Fruit fly (Drosophila melanogaster) whole organism, prepupa: ENCODE data around the gene CG2983.

Source experiments
- Blimp-1 ChIP-seq: fragments of 200-800 bp; sonication (Bioruptor generic); optimal IDR thresholded peaks from 3 replicates; lab custom pipeline; 2017; ENCODE audit warnings: missing biosample characterization, missing genetic modification characterization, mild to moderate bottlenecking, moderate library complexity, missing genetic modification reagents
- CG10631 ChIP-seq: fragments of 200-800 bp; sonication (Bioruptor generic); optimal IDR thresholded peaks from 2 replicates; lab custom pipeline; 2016; ENCODE audit warnings: missing biosample characterization, missing genetic modification characterization
- CG10669 ChIP-seq: fragments of 200-800 bp; sonication (Bioruptor generic); optimal IDR thresholded peaks from 3 replicates; lab custom pipeline; 2018; ENCODE audit warnings: missing biosample characterization, mild to moderate bottlenecking, missing genetic modification characterization, moderate library complexity
- CG11762 ChIP-seq: fragments of 200-800 bp; sonication (Bioruptor generic); optimal IDR thresholded peaks from 3 replicates; lab custom pipeline; 2016; ENCODE audit warnings: missing biosample characterization, missing genetic modification characterization; ENCODE audit not compliant: insufficient read depth
- CG15336 ChIP-seq: fragments of 200-800 bp; sonication (Bioruptor generic); IDR thresholded peaks from 2 replicates; pipeline ENCODE4 v1.3.6; 2022; ENCODE audit warnings: missing biosample characterization, missing genetic modification characterization
- CG1621 ChIP-seq: fragments of 200-800 bp; sonication (Bioruptor generic); optimal IDR thresholded peaks from 3 replicates; lab custom pipeline; 2018; ENCODE audit warnings: missing biosample characterization, mild to moderate bottlenecking, missing genetic modification characterization
- CG16779 ChIP-seq: fragments of 200-800 bp; sonication (Bioruptor generic); optimal IDR thresholded peaks from 3 replicates; lab custom pipeline; 2017; ENCODE audit warnings: missing biosample characterization, mild to moderate bottlenecking, missing genetic modification characterization
- CG3032 ChIP-seq: fragments of 200-800 bp; optimal IDR thresholded peaks from 2 replicates; lab custom pipeline; 2019; ENCODE audit warnings: missing biosample characterization, mild to moderate bottlenecking, missing genetic modification characterization, moderate library complexity
- CG31627 ChIP-seq: fragments of 200-800 bp; sonication (Bioruptor generic); optimal IDR thresholded peaks from 3 replicates; lab custom pipeline; 2016; ENCODE audit warnings: missing biosample characterization, missing genetic modification characterization
- CG32006 ChIP-seq: fragments of 200-800 bp; sonication (Bioruptor generic); optimal IDR thresholded peaks from 3 replicates; lab custom pipeline; 2017; ENCODE audit warnings: missing biosample characterization, mild to moderate bottlenecking, missing genetic modification characterization
- CG34406 ChIP-seq: fragments of 200-800 bp; sonication (Bioruptor generic); optimal IDR thresholded peaks from 3 replicates; lab custom pipeline; 2016; ENCODE audit warnings: missing biosample characterization, missing genetic modification characterization
- CG3919 ChIP-seq: fragments of 200-800 bp; sonication (Bioruptor generic); optimal IDR thresholded peaks from 3 replicates; lab custom pipeline; 2016; ENCODE audit warnings: missing biosample characterization, missing genetic modification characterization
- CG4318 ChIP-seq: fragments of 200-800 bp; sonication (Bioruptor generic); optimal IDR thresholded peaks from 3 replicates; lab custom pipeline; 2017; ENCODE audit warnings: missing biosample characterization, mild to moderate bottlenecking, missing genetic modification characterization
- CG6163 ChIP-seq: fragments of 200-800 bp; sonication (Bioruptor generic); IDR thresholded peaks from 3 replicates; pipeline ENCODE4 v1.3.6; 2022; ENCODE audit warnings: missing biosample characterization, missing genetic modification characterization
- CG6276 ChIP-seq: fragments of 200-800 bp; sonication (Bioruptor generic); optimal IDR thresholded peaks from 2 replicates; lab custom pipeline; 2017; ENCODE audit warnings: missing biosample characterization, mild to moderate bottlenecking, missing genetic modification characterization
- CG6808 ChIP-seq: fragments of 200-800 bp; sonication (Bioruptor generic); optimal IDR thresholded peaks from 3 replicates; lab custom pipeline; 2017; ENCODE audit warnings: missing biosample characterization, missing genetic modification characterization, mild to moderate bottlenecking, moderate library complexity, missing genetic modification reagents
- CG6854 ChIP-seq: fragments of 200-800 bp; sonication (Bioruptor generic); optimal IDR thresholded peaks from 2 replicates; lab custom pipeline; 2017; ENCODE audit warnings: missing biosample characterization, mild to moderate bottlenecking, missing genetic modification characterization
- CG7368 ChIP-seq: fragments of 200-800 bp; sonication (Bioruptor generic); optimal IDR thresholded peaks from 3 replicates; lab custom pipeline; 2016; ENCODE audit warnings: missing biosample characterization, missing genetic modification characterization
- CG8119 ChIP-seq: fragments of 200-800 bp; sonication (Bioruptor generic); IDR thresholded peaks from 3 replicates; pipeline ENCODE4 v1.3.6; 2022; ENCODE audit warnings: missing biosample characterization, missing genetic modification characterization
- CG8319 ChIP-seq: fragments of 200-800 bp; sonication (Bioruptor generic); optimal IDR thresholded peaks from 3 replicates; lab custom pipeline; 2016; ENCODE audit warnings: missing biosample characterization, missing genetic modification characterization
- CG8632 ChIP-seq: fragments of 200-800 bp; sonication (Bioruptor generic); optimal IDR thresholded peaks from 3 replicates; lab custom pipeline; 2016; ENCODE audit warnings: missing biosample characterization, missing genetic modification characterization
- CG9139 ChIP-seq: fragments of 200-800 bp; sonication (Bioruptor generic); optimal IDR thresholded peaks from 3 replicates; lab custom pipeline; 2017; ENCODE audit warnings: missing biosample characterization, mild to moderate bottlenecking, missing genetic modification characterization
- Eip75B ChIP-seq: fragments of 200-800 bp; sonication (Bioruptor generic); optimal IDR thresholded peaks from 3 replicates; lab custom pipeline; 2016; ENCODE audit warnings: missing biosample characterization, missing genetic modification characterization
- Eip78C ChIP-seq: fragments of 200-800 bp; sonication (Bioruptor generic); peaks from one replicate; lab custom pipeline; 2016; ENCODE audit warnings: missing biosample characterization, missing genetic modification characterization
- Eip93F ChIP-seq: fragments of 200-800 bp; sonication (Bioruptor generic); optimal IDR thresholded peaks from 2 replicates; lab custom pipeline; 2016; ENCODE audit warnings: missing biosample characterization, mild to moderate bottlenecking, missing genetic modification characterization
- Ets21C ChIP-seq: fragments of 200-800 bp; sonication (Bioruptor generic); optimal IDR thresholded peaks from 3 replicates; lab custom pipeline; 2016; ENCODE audit warnings: missing biosample characterization, missing genetic modification characterization
- Ets96B ChIP-seq: fragments of 200-800 bp; optimal IDR thresholded peaks from 2 replicates; lab custom pipeline; 2019; ENCODE audit warnings: missing biosample characterization, mild to moderate bottlenecking, missing genetic modification characterization, moderate library complexity
- Gug ChIP-seq: fragments of 200-800 bp; sonication (Bioruptor generic); IDR thresholded peaks from 2 replicates; pipeline ENCODE4 v1.3.6; 2022; ENCODE audit warnings: missing biosample characterization, missing genetic modification characterization
- Hr38 ChIP-seq: sonication (Bioruptor generic); optimal IDR thresholded peaks from 2 replicates; lab custom pipeline; 2016; ENCODE audit warnings: missing biosample characterization, missing genetic modification characterization
- Hr39 ChIP-seq: fragments of 200-800 bp; sonication (Bioruptor generic); optimal IDR thresholded peaks from 2 replicates; lab custom pipeline; 2016; ENCODE audit warnings: missing biosample characterization, missing genetic modification characterization
- Hr4 ChIP-seq: fragments of 200-800 bp; sonication (Bioruptor generic); optimal IDR thresholded peaks from 3 replicates; lab custom pipeline; 2016; ENCODE audit warnings: missing biosample characterization, missing genetic modification characterization
- Lpt ChIP-seq: fragments of 200-800 bp; sonication (Bioruptor generic); optimal IDR thresholded peaks from 3 replicates; lab custom pipeline; 2016; ENCODE audit warnings: missing biosample characterization, missing genetic modification characterization
- Met ChIP-seq: fragments of 200-800 bp; sonication (Bioruptor generic); optimal IDR thresholded peaks from 3 replicates; lab custom pipeline; 2016; ENCODE audit warnings: missing biosample characterization, missing genetic modification characterization
- OdsH ChIP-seq: fragments of 200-800 bp; sonication (Bioruptor generic); optimal IDR thresholded peaks from 3 replicates; lab custom pipeline; 2016; ENCODE audit warnings: missing biosample characterization, missing genetic modification characterization
- Smox ChIP-seq: fragments of 200-800 bp; sonication (Bioruptor generic); optimal IDR thresholded peaks from 3 replicates; lab custom pipeline; 2016; ENCODE audit warnings: missing biosample characterization, missing genetic modification characterization
- Sox102F ChIP-seq: fragments of 200-800 bp; sonication (Bioruptor generic); optimal IDR thresholded peaks from 2 replicates; lab custom pipeline; 2016; ENCODE audit warnings: missing biosample characterization, mild to moderate bottlenecking, missing genetic modification characterization
- Sox14 ChIP-seq: fragments of 200-800 bp; sonication (Bioruptor generic); optimal IDR thresholded peaks from 3 replicates; lab custom pipeline; 2016; ENCODE audit warnings: missing biosample characterization, missing genetic modification characterization
- achi ChIP-seq: fragments of 200-800 bp; sonication (Bioruptor generic); optimal IDR thresholded peaks from 3 replicates; lab custom pipeline; 2016; ENCODE audit warnings: missing biosample characterization, missing genetic modification characterization
- acj6 ChIP-seq: fragments of 200-800 bp; sonication (Bioruptor generic); optimal IDR thresholded peaks from 3 replicates; lab custom pipeline; 2016; ENCODE audit warnings: missing biosample characterization, missing genetic modification characterization
- cyc ChIP-seq: fragments of 200-800 bp; sonication (Bioruptor generic); optimal IDR thresholded peaks from 3 replicates; lab custom pipeline; 2016; ENCODE audit warnings: missing biosample characterization, missing genetic modification characterization
- dsx ChIP-seq: fragments of 200-800 bp; optimal IDR thresholded peaks from 3 replicates; lab custom pipeline; 2019; ENCODE audit warnings: missing biosample characterization, mild to moderate bottlenecking, missing genetic modification characterization, moderate library complexity; ENCODE audit not compliant: poor library complexity, severe bottlenecking
- eg ChIP-seq: fragments of 200-800 bp; sonication (Bioruptor generic); IDR thresholded peaks from 3 replicates; pipeline ENCODE4 v1.3.6; 2022; ENCODE audit warnings: missing biosample characterization, missing genetic modification characterization
- fd59A ChIP-seq: fragments of 200-800 bp; sonication (Bioruptor generic); optimal IDR thresholded peaks from 2 replicates; lab custom pipeline; 2017; ENCODE audit warnings: missing biosample characterization, mild to moderate bottlenecking, missing genetic modification characterization, missing genetic modification reagents
- fd85E ChIP-seq: fragments of 200-800 bp; sonication (Bioruptor generic); optimal IDR thresholded peaks from 3 replicates; lab custom pipeline; 2016; ENCODE audit warnings: missing biosample characterization, missing genetic modification characterization
- net ChIP-seq: fragments of 200-800 bp; sonication (Bioruptor generic); optimal IDR thresholded peaks from 3 replicates; lab custom pipeline; 2016; ENCODE audit warnings: missing biosample characterization, missing genetic modification characterization
- pdm3 ChIP-seq: fragments of 200-800 bp; sonication (Bioruptor generic); optimal IDR thresholded peaks from 3 replicates; lab custom pipeline; 2016; ENCODE audit warnings: missing biosample characterization, missing genetic modification characterization
- salr ChIP-seq, 2 experiments: fragments of 200-800 bp; sonication (Bioruptor generic); optimal IDR thresholded peaks; 3 replicates each; lab custom pipeline; 2016 to 2018; ENCODE audit warnings: missing biosample characterization in 2 of 2, missing genetic modification characterization in 2 of 2, mild to moderate bottlenecking in 1 of 2
- spab ChIP-seq: fragments of 200-800 bp; sonication (Bioruptor generic); optimal IDR thresholded peaks from 2 replicates; lab custom pipeline; 2017; ENCODE audit warnings: missing biosample characterization, mild to moderate bottlenecking, missing genetic modification characterization, missing genetic modification reagents
- ss ChIP-seq, 2 experiments: fragments of 200-800 bp; sonication (Bioruptor generic); optimal IDR thresholded peaks; 2 replicates in 1 of 2; 3 replicates in 1 of 2; lab custom pipeline; 2017 to 2018; ENCODE audit warnings: mild to moderate bottlenecking in 2 of 2, missing biosample characterization in 2 of 2, missing genetic modification characterization in 2 of 2, moderate library complexity in 1 of 2
- svp ChIP-seq: fragments of 200-800 bp; sonication (Bioruptor generic); peaks from one replicate; lab custom pipeline; 2016; ENCODE audit warnings: missing biosample characterization, missing genetic modification characterization
- topi ChIP-seq: fragments of 200-800 bp; sonication (Bioruptor generic); optimal IDR thresholded peaks from 3 replicates; lab custom pipeline; 2016; ENCODE audit warnings: missing biosample characterization, missing genetic modification characterization
- vri ChIP-seq: fragments of 200-800 bp; sonication (Bioruptor generic); optimal IDR thresholded peaks from 3 replicates; lab custom pipeline; 2016; ENCODE audit warnings: missing biosample characterization, mild to moderate bottlenecking, missing genetic modification characterization

Gene CG2983

dm6 chr2L:2897024-2897549 lies 49.7 kb downstream of the CG2983 start:
- peak; percentile 31 for TF ChIP-seq CG8632 (GFP tag; lab: Kevin White, UChicago)
- no peak for TF ChIP-seq Smox (GFP tag; lab: Kevin White, UChicago)
- TF ChIP-seq fd85E: no peak
- TF ChIP-seq Ets21C (GFP tag; lab: Kevin White, UChicago): peak; percentile 36
- peak; percentile 64 for TF ChIP-seq CG31627 (GFP tag; lab: Kevin White, UChicago)
- peak; percentile 54 for TF ChIP-seq CG10669 (GFP tag; lab: Kevin White, UChicago)
- peak; percentile 57 for TF ChIP-seq Hr38 (GFP tag; lab: Kevin White, UChicago)
- peak; percentile 90 for TF ChIP-seq Hr4 (GFP tag; lab: Kevin White, UChicago)
- TF ChIP-seq Ets96B (tag; lab: Kevin White, UChicago): peak; percentile 58
- peak; percentile 43 for TF ChIP-seq spab
- peak; percentile 72 for TF ChIP-seq CG4318
- peak; percentile 88 for TF ChIP-seq Gug (GFP tag; lab: Robert Waterston, UW)
- peak; percentile 74 for TF ChIP-seq Eip75B (GFP tag; lab: Kevin White, UChicago)
- TF ChIP-seq Met (GFP tag; lab: Kevin White, UChicago): peak; percentile 50
- peak; percentile 61 for TF ChIP-seq topi (GFP tag; lab: Kevin White, UChicago)
- TF ChIP-seq CG34406 (GFP tag; lab: Kevin White, UChicago): peak; percentile 55
- peak; percentile 87 for TF ChIP-seq CG32006 (GFP tag; lab: Kevin White, UChicago)
- TF ChIP-seq CG3919: peak; percentile 82
- no peak for TF ChIP-seq Blimp-1 (GFP tag; lab: Kevin White, UChicago)
- peak; percentile 77 for TF ChIP-seq OdsH
- peak; percentile 60 for TF ChIP-seq net (GFP tag; lab: Kevin White, UChicago)
- peak; percentile 81 for TF ChIP-seq CG15336 (GFP tag; lab: Robert Waterston, UW)
- TF ChIP-seq CG6808 (GFP tag; lab: Kevin White, UChicago): peak; percentile 44
- peak; percentile 68 for TF ChIP-seq Hr39 (GFP tag; lab: Kevin White, UChicago)
- TF ChIP-seq CG10631 (GFP tag; lab: Kevin White, UChicago): peak; percentile 73
- TF ChIP-seq Eip93F (GFP tag; lab: Kevin White, UChicago): no peak
- TF ChIP-seq CG9139: no peak
- TF ChIP-seq acj6 (GFP tag; lab: Kevin White, UChicago): peak; percentile 75
- peak; percentile 99 for TF ChIP-seq dsx
- TF ChIP-seq vri (GFP tag; lab: Kevin White, UChicago): peak; percentile 18
- no peak for TF ChIP-seq ss (GFP tag; optimal IDR thresholded peaks at IDR 0.05; lab: Kevin White, UChicago)
- TF ChIP-seq Sox14 (GFP tag; lab: Kevin White, UChicago): peak; percentile 72
- peak; percentile 86 for TF ChIP-seq Eip78C
- peak; percentile 73 for TF ChIP-seq achi (GFP tag; lab: Kevin White, UChicago)
- peak in 1 of 2 experiments; percentile 79 for TF ChIP-seq salr (GFP tag; optimal IDR thresholded peaks at IDR 0.05; lab: Kevin White, UChicago)
- no peak for TF ChIP-seq svp (GFP tag; lab: Kevin White, UChicago)
- TF ChIP-seq Sox102F (GFP tag; lab: Kevin White, UChicago): peak; percentile 42
- TF ChIP-seq CG8319: peak; percentile 65
- TF ChIP-seq CG8119 (GFP tag; lab: Robert Waterston, UW): peak; percentile 83
- TF ChIP-seq CG3032 (tag; lab: Kevin White, UChicago): peak; percentile 47
- TF ChIP-seq CG6854 (GFP tag; lab: Kevin White, UChicago): no peak
- peak; percentile 80 for TF ChIP-seq pdm3 (GFP tag; lab: Kevin White, UChicago)
- peak; percentile 88 for TF ChIP-seq CG6163
- TF ChIP-seq fd59A: peak; percentile 41
- TF ChIP-seq CG11762 (GFP tag; lab: Kevin White, UChicago): peak; percentile 52
- TF ChIP-seq eg (GFP tag; lab: Robert Waterston, UW): peak; percentile 91
- TF ChIP-seq cyc: peak; percentile 29
- peak; percentile 70 for TF ChIP-seq CG7368 (GFP tag; lab: Kevin White, UChicago)
- TF ChIP-seq Lpt (GFP tag; lab: Kevin White, UChicago): peak; percentile 82
- TF ChIP-seq CG16779 (tag; lab: Kevin White, UChicago): peak; percentile 23
- TF ChIP-seq CG6276 (GFP tag; lab: Kevin White, UChicago): peak; percentile 28
- peak; percentile 14 for TF ChIP-seq CG1621 (tag; lab: Kevin White, UChicago)
